Worm (Caenorhabditis elegans) whole organism, L1 larva: Measurements from ENCODE around the gene tag-297.

ENCODE experiments used
- C16A3.4 ChIP-seq: fragments of 150-350 bp; optimal IDR thresholded peaks from 2 replicates; lab custom pipeline; 2014; ENCODE audit warnings: missing biosample characterization, missing genetic modification characterization
- C34B4.2 ChIP-seq: sonication (generic microtip); optimal IDR thresholded peaks from 2 replicates; lab custom pipeline; 2017; ENCODE audit warnings: mild to moderate bottlenecking, missing genetic modification characterization, missing compliant biosample characterization
- alr-1 ChIP-seq: fragments of 200-800 bp; sonication (Bioruptor generic); optimal IDR thresholded peaks from 2 replicates; lab custom pipeline; 2018; ENCODE audit warnings: borderline replicate concordance, mild to moderate bottlenecking, missing genetic modification characterization, missing compliant biosample characterization
- blmp-1 ChIP-seq: fragments of 150-350 bp; optimal IDR thresholded peaks from 2 replicates; lab custom pipeline; 2014; ENCODE audit warnings: missing biosample characterization, missing genetic modification characterization
- ceh-8 ChIP-seq: fragments of 200-800 bp; sonication (Bioruptor generic); optimal IDR thresholded peaks from 2 replicates; lab custom pipeline; 2018; ENCODE audit warnings: mild to moderate bottlenecking, missing genetic modification characterization, moderate library complexity, missing compliant biosample characterization
- efl-1 ChIP-seq, 4 experiments: fragments of 150-350 bp; optimal IDR thresholded peaks in 3 of 4; peaks in 1 of 4; 1 replicate in 1 of 4; 2 replicates in 3 of 4; lab custom pipeline; 2014; ENCODE audit warnings: missing biosample characterization in 2 of 4, missing genetic modification characterization in 2 of 4, missing genetic modification reagents in 2 of 4
- efl-3 ChIP-seq: fragments of 200-800 bp; sonication (Bioruptor generic); optimal IDR thresholded peaks from 2 replicates; lab custom pipeline; 2018; ENCODE audit warnings: mild to moderate bottlenecking, missing genetic modification characterization, missing compliant biosample characterization
- egl-27 ChIP-seq, 2 experiments: fragments of 150-350 bp in 1 of 2; sonication (generic microtip); optimal IDR thresholded peaks; 3 replicates each; lab custom pipeline; 2017 to 2018; ENCODE audit warnings: missing biosample characterization in 2 of 2, missing genetic modification characterization in 2 of 2, missing genetic modification reagents in 2 of 2
- elt-2 ChIP-seq: sonication (generic microtip); optimal IDR thresholded peaks from 2 replicates; lab custom pipeline; 2016; ENCODE audit warnings: missing genetic modification characterization, mild to moderate bottlenecking, inconsistent platforms, missing compliant biosample characterization, missing genetic modification reagents
- elt-3 ChIP-seq, 6 experiments: fragments of 150-350 bp in 1 of 6; sonication (generic microtip); optimal IDR thresholded peaks; 2 replicates each; lab custom pipeline; 2017 to 2018; ENCODE audit warnings: missing biosample characterization in 6 of 6, missing genetic modification characterization in 6 of 6, inconsistent platforms in 1 of 6
- ets-5 ChIP-seq: fragments of 200-800 bp; sonication (Bioruptor generic); IDR thresholded peaks from 2 replicates; pipeline ENCODE4 v1.3.6; 2022; ENCODE audit warnings: missing genetic modification characterization, missing compliant biosample characterization
- fkh-10 ChIP-seq: sonication (generic microtip); optimal IDR thresholded peaks from 2 replicates; lab custom pipeline; 2017; ENCODE audit warnings: missing biosample characterization, missing genetic modification reagents, missing genetic modification characterization
- grh-1 ChIP-seq: fragments of 200-800 bp; sonication (Bioruptor generic); IDR thresholded peaks from 2 replicates; pipeline ENCODE4 v1.3.6; 2022; ENCODE audit warnings: missing genetic modification reagents, missing genetic modification characterization, missing compliant biosample characterization
- hlh-4 ChIP-seq: sonication (generic microtip); optimal IDR thresholded peaks from 2 replicates; lab custom pipeline; 2016; ENCODE audit warnings: mild to moderate bottlenecking, missing genetic modification characterization, missing compliant biosample characterization
- hpl-2 ChIP-seq: fragments of 150-350 bp; optimal IDR thresholded peaks from 2 replicates; lab custom pipeline; 2014; ENCODE audit warnings: missing biosample characterization, missing genetic modification reagents, missing genetic modification characterization
- irx-1 ChIP-seq: sonication (generic microtip); optimal IDR thresholded peaks from 2 replicates; lab custom pipeline; 2016; ENCODE audit warnings: missing genetic modification characterization, missing compliant biosample characterization
- isw-1 ChIP-seq: fragments of 200-800 bp; sonication (Bioruptor generic); IDR thresholded peaks from 2 replicates; pipeline ENCODE4 v1.3.6; 2022; ENCODE audit warnings: missing genetic modification characterization, missing compliant biosample characterization
- lin-14 ChIP-seq: fragments of 200-800 bp; sonication (Bioruptor generic); optimal IDR thresholded peaks from 2 replicates; lab custom pipeline; 2018; ENCODE audit warnings: mild to moderate bottlenecking, missing genetic modification characterization, moderate library complexity, missing compliant biosample characterization
- lin-35 ChIP-seq, 2 experiments: fragments of 150-350 bp; optimal IDR thresholded peaks; 2 replicates each; lab custom pipeline; 2014; ENCODE audit warnings: missing biosample characterization in 2 of 2, missing genetic modification characterization in 2 of 2, missing genetic modification reagents in 2 of 2
- lir-3 ChIP-seq: sonication (generic microtip); optimal IDR thresholded peaks from 2 replicates; lab custom pipeline; 2016; ENCODE audit warnings: mild to moderate bottlenecking, missing genetic modification characterization, moderate library complexity, missing compliant biosample characterization; ENCODE audit not compliant: poor library complexity
- lsy-2 ChIP-seq, 2 experiments: fragments of 150-350 bp; optimal IDR thresholded peaks; 2 replicates each; lab custom pipeline; 2014; ENCODE audit warnings: missing biosample characterization in 2 of 2, missing genetic modification characterization in 2 of 2
- mab-9 ChIP-seq: fragments of 200-800 bp; sonication (Bioruptor generic); IDR thresholded peaks from 2 replicates; pipeline ENCODE4 v1.3.6; 2022; ENCODE audit warnings: missing genetic modification reagents, missing genetic modification characterization, missing compliant biosample characterization
- mdl-1 ChIP-seq, 2 experiments: fragments of 150-350 bp; optimal IDR thresholded peaks; 2 replicates each; lab custom pipeline; 2014 to 2017; ENCODE audit warnings: missing biosample characterization in 2 of 2, missing genetic modification characterization in 2 of 2, inconsistent platforms in 1 of 2
- mef-2 ChIP-seq: fragments of 150-350 bp; optimal IDR thresholded peaks from 2 replicates; lab custom pipeline; 2014; ENCODE audit warnings: missing biosample characterization, missing genetic modification characterization
- mep-1 ChIP-seq: fragments of 150-350 bp; optimal IDR thresholded peaks from 2 replicates; lab custom pipeline; 2014; ENCODE audit warnings: missing biosample characterization, missing genetic modification characterization
- nhr-12 ChIP-seq: sonication (generic microtip); optimal IDR thresholded peaks from 2 replicates; lab custom pipeline; 2017; ENCODE audit warnings: missing biosample characterization, missing genetic modification characterization
- nhr-19 ChIP-seq: fragments of 200-800 bp; sonication (Bioruptor generic); conservative IDR thresholded peaks from 2 replicates; pipeline ENCODE4 v1.3.6; 2022; ENCODE audit warnings: missing genetic modification characterization, missing compliant biosample characterization
- nhr-20 ChIP-seq: sonication (generic microtip); optimal IDR thresholded peaks from 2 replicates; lab custom pipeline; 2016; ENCODE audit warnings: mild to moderate bottlenecking, missing genetic modification characterization, missing compliant biosample characterization
- nhr-237 ChIP-seq: fragments of 150-350 bp; optimal IDR thresholded peaks from 2 replicates; lab custom pipeline; 2014; ENCODE audit warnings: missing biosample characterization, missing genetic modification characterization
- nhr-28 ChIP-seq: fragments of 150-350 bp; optimal IDR thresholded peaks from 2 replicates; lab custom pipeline; 2014; ENCODE audit warnings: missing biosample characterization, missing genetic modification characterization
- nhr-71 ChIP-seq: sonication (generic microtip); optimal IDR thresholded peaks from 2 replicates; lab custom pipeline; 2016; ENCODE audit warnings: mild to moderate bottlenecking, missing genetic modification characterization, moderate library complexity, missing compliant biosample characterization
- nhr-85 ChIP-seq: sonication (generic microtip); peaks from one replicate; lab custom pipeline; 2016; ENCODE audit warnings: missing genetic modification characterization, inconsistent platforms, missing compliant biosample characterization
- pag-3 ChIP-seq: sonication (generic microtip); optimal IDR thresholded peaks from 2 replicates; lab custom pipeline; 2017; ENCODE audit warnings: missing genetic modification characterization, mild to moderate bottlenecking, missing compliant biosample characterization, antibody characterized with exemption, borderline replicate concordance; ENCODE audit not compliant: insufficient read depth
- rnt-1 ChIP-seq: sonication (generic microtip); optimal IDR thresholded peaks from 2 replicates; lab custom pipeline; 2016; ENCODE audit warnings: mild to moderate bottlenecking, missing genetic modification characterization, moderate library complexity, missing compliant biosample characterization
- skn-1 ChIP-seq: fragments of 150-350 bp; optimal IDR thresholded peaks from 2 replicates; lab custom pipeline; 2014; ENCODE audit warnings: missing biosample characterization, missing genetic modification characterization
- snu-23 ChIP-seq: sonication (generic microtip); optimal IDR thresholded peaks from 2 replicates; lab custom pipeline; 2016; ENCODE audit warnings: missing genetic modification characterization, missing compliant biosample characterization
- sox-4 ChIP-seq: sonication (generic microtip); optimal IDR thresholded peaks from 2 replicates; lab custom pipeline; 2016; ENCODE audit warnings: missing genetic modification characterization, missing compliant biosample characterization
- sptf-1 ChIP-seq: fragments of 150-350 bp; optimal IDR thresholded peaks from 2 replicates; lab custom pipeline; 2014; ENCODE audit warnings: missing biosample characterization, missing genetic modification characterization
- swsn-7 ChIP-seq: sonication (generic microtip); optimal IDR thresholded peaks from 2 replicates; lab custom pipeline; 2016; ENCODE audit warnings: missing genetic modification characterization, missing compliant biosample characterization
- unc-130 ChIP-seq: fragments of 150-350 bp; optimal IDR thresholded peaks from 2 replicates; lab custom pipeline; 2017; ENCODE audit warnings: missing biosample characterization, missing genetic modification characterization, inconsistent platforms
- unc-30 ChIP-seq: sonication (generic microtip); optimal IDR thresholded peaks from 2 replicates; lab custom pipeline; 2017; ENCODE audit warnings: missing biosample characterization, missing genetic modification characterization
- unc-62 ChIP-seq: fragments of 150-350 bp; optimal IDR thresholded peaks from 2 replicates; lab custom pipeline; 2014; ENCODE audit warnings: missing biosample characterization, missing genetic modification reagents, missing genetic modification characterization
- unc-86 ChIP-seq: sonication (generic microtip); optimal IDR thresholded peaks from 2 replicates; lab custom pipeline; 2016; ENCODE audit warnings: missing genetic modification characterization, missing compliant biosample characterization
- xbp-1 ChIP-seq: sonication (generic microtip); optimal IDR thresholded peaks from 2 replicates; lab custom pipeline; 2016; ENCODE audit warnings: missing genetic modification characterization, missing compliant biosample characterization
- zag-1 ChIP-seq: fragments of 150-350 bp; optimal IDR thresholded peaks from 2 replicates; lab custom pipeline; 2014; ENCODE audit warnings: missing biosample characterization, missing genetic modification characterization
- ztf-11 ChIP-seq, 2 experiments: sonication (generic microtip); optimal IDR thresholded peaks; 2 replicates each; lab custom pipeline; 2016 to 2017; ENCODE audit warnings: missing genetic modification characterization in 2 of 2, missing biosample characterization in 1 of 2, missing compliant biosample characterization in 1 of 2

The tag-297 gene

DNA sequence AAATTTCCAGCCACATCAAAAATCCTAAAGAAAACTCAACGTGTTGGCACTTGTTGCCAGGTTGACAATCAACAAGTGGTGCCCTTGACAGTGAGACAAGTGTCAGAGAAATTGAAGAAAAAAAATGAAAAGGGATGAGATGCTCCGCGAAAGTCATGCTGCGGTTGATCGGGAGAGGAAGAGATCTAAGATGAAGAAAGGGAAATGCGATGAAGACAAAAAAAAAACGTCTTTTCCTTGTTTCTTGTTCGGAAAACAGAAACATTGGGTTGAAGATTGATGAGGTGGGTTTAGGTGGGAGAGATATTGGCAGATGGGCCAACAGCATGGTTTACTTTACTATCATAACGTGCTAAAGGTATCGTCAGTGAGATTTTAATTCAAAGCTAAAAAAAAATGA, 42.7 kb downstream of the tag-297 start:
- no peak for TF ChIP-seq nhr-12 (tag; lab: Kevin White, UChicago)
- TF ChIP-seq unc-86 (tag; lab: Kevin White, UChicago) = no peak
- TF ChIP-seq nhr-71 (tag; lab: Kevin White, UChicago) = peak; percentile 3
- TF ChIP-seq pag-3 = peak; percentile 2
- peak; percentile 41 for TF ChIP-seq rnt-1 (tag; lab: Kevin White, UChicago)
- no peak for TF ChIP-seq snu-23 (GFP tag; lab: Kevin White, UChicago)
- no peak for TF ChIP-seq unc-130 (tag; lab: Kevin White, UChicago)
- no peak for TF ChIP-seq nhr-19 (GFP tag; lab: Robert Waterston, UW)
- peak; percentile 12 for TF ChIP-seq nhr-85 (tag; lab: Kevin White, UChicago)
- TF ChIP-seq blmp-1 (tag; lab: Kevin White, UChicago) = peak; percentile 74
- no peak for TF ChIP-seq egl-27 (tag; optimal IDR thresholded peaks at IDR 0.05; lab: Kevin White, UChicago)
- no peak for TF ChIP-seq efl-1 (optimal IDR thresholded peaks at IDR 0.05; lab: Kevin White, UChicago)
- peak in 1 of 2 experiments; percentile 57 for TF ChIP-seq efl-1 (GFP tag; optimal IDR thresholded peaks at IDR 0.05 in 1 of 2; lab: Kevin White, UChicago)
- TF ChIP-seq lin-14 (GFP tag; lab: Kevin White, UChicago) = peak; percentile 71

DNA sequence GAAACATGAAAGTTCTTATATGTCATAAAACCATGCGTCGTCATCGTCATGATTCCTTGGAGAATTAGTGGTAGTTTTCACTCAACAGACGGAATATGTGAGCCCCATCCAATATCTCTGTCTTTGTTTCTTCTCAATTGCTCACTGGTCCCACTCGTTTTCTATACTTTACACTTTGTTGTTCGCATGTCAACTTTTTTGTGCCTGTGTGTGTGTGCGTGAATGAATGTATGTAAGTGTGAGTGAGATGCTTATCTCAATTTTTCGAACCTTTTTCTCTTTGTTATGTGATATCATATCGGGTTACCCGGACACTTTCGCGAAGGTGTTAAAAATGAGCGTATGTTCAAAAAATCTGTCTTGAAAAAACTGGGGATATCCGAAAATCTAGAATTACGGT, 44.7 kb downstream of the tag-297 start:
- TF ChIP-seq nhr-237 (tag; lab: Kevin White, UChicago) (no peak), lsy-2 (tag; optimal IDR thresholded peaks at IDR 0.05; lab: Kevin White, UChicago) (no peak), mef-2 (tag; lab: Kevin White, UChicago) (no peak), unc-130 (tag; lab: Kevin White, UChicago) (no peak), unc-30 (no peak), elt-2 (tag; lab: Kevin White, UChicago) (no peak), unc-62 (GFP tag; lab: Kevin White, UChicago) (no peak), ceh-8 (GFP tag; lab: Kevin White, UChicago) (no peak), lin-14 (GFP tag; lab: Kevin White, UChicago) (peak; percentile 52)

DNA sequence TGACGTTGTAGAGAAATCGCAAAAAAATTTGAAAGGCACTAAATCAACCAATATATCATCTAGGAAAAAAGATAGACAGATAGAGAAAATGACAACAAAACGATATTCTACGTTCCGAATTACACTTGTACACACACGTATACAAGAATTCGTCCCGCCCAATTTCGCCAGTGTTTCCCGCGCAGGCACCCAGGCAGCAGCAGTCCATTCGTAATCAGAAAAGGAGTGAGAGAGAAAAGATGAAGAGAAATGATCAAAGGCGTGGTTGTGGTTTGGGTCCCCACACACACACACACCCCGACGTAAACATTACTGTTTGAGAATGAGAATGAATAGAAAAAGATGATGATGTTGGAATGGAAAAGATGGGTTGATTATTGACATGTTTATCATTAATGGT, 46.2 kb downstream of the tag-297 start:
- TF ChIP-seq lin-35 (GFP tag; optimal IDR thresholded peaks at IDR 0.05; lab: Kevin White, UChicago) = peak in 1 of 2 experiments; percentile 11
- no peak for TF ChIP-seq alr-1 (tag; lab: Kevin White, UChicago)
- TF ChIP-seq egl-27 (tag; optimal IDR thresholded peaks at IDR 0.05; lab: Kevin White, UChicago) = no peak
- TF ChIP-seq C16A3.4 (tag; lab: Kevin White, UChicago) = no peak
- TF ChIP-seq zag-1 (tag; lab: Kevin White, UChicago) = no peak
- TF ChIP-seq lin-14 (GFP tag; lab: Kevin White, UChicago) = peak; percentile 77
- peak; percentile 36 for TF ChIP-seq nhr-20 (tag; lab: Kevin White, UChicago)
- no peak for TF ChIP-seq lir-3
- TF ChIP-seq hlh-4 (tag; lab: Kevin White, UChicago) = no peak
- peak; percentile 84 for TF ChIP-seq nhr-85 (tag; lab: Kevin White, UChicago)
- TF ChIP-seq lsy-2 (tag; optimal IDR thresholded peaks at IDR 0.05; lab: Kevin White, UChicago) = no peak
- TF ChIP-seq nhr-237 (tag; lab: Kevin White, UChicago) = no peak
- TF ChIP-seq grh-1 = no peak
- TF ChIP-seq efl-3 (GFP tag; lab: Kevin White, UChicago) = no peak
- no peak for TF ChIP-seq mdl-1 (tag; optimal IDR thresholded peaks at IDR 0.05; lab: Kevin White, UChicago)
- no peak for TF ChIP-seq xbp-1 (tag; lab: Kevin White, UChicago)
- no peak for TF ChIP-seq skn-1 (tag; lab: Kevin White, UChicago)
- TF ChIP-seq mep-1 (tag; lab: Kevin White, UChicago) = no peak
- TF ChIP-seq irx-1 (tag; lab: Kevin White, UChicago) = no peak
- no peak for TF ChIP-seq pag-3
- TF ChIP-seq blmp-1 (tag; lab: Kevin White, UChicago) = peak; percentile 86
- TF ChIP-seq mef-2 (tag; lab: Kevin White, UChicago) = no peak
- TF ChIP-seq nhr-12 (tag; lab: Kevin White, UChicago) = no peak
- no peak for TF ChIP-seq ztf-11 (tag; optimal IDR thresholded peaks at IDR 0.05; lab: Kevin White, UChicago)
- TF ChIP-seq snu-23 (GFP tag; lab: Kevin White, UChicago) = peak; percentile 40
- TF ChIP-seq nhr-28 = no peak
- no peak for TF ChIP-seq mab-9
- TF ChIP-seq fkh-10 (GFP tag; lab: Kevin White, UChicago) = no peak
- no peak for TF ChIP-seq swsn-7
- TF ChIP-seq isw-1 (GFP tag; lab: Robert Waterston, UW) = no peak
- no peak for TF ChIP-seq unc-130 (tag; lab: Kevin White, UChicago)
- no peak for TF ChIP-seq sptf-1 (tag; lab: Kevin White, UChicago)
- no peak for TF ChIP-seq ets-5 (GFP tag; lab: Robert Waterston, UW)
- peak in 4 of 6 experiments; percentile 6 to 51 (median 46) for TF ChIP-seq elt-3 (tag; optimal IDR thresholded peaks at IDR 0.05; lab: Kevin White, UChicago)
- no peak for TF ChIP-seq sox-4
- no peak for TF ChIP-seq hpl-2 (GFP tag; lab: Kevin White, UChicago)
- TF ChIP-seq C34B4.2 (tag; lab: Kevin White, UChicago) = no peak
